Fruit fly (Drosophila melanogaster) whole organism, prepupa: ENCODE measurements around the gene CG18744.

Experiments used
- CG10631 ChIP-seq: fragments of 200-800 bp; sonication (Bioruptor generic); optimal IDR thresholded peaks from 2 replicates; lab custom pipeline; 2016; ENCODE audit warnings: missing biosample characterization, missing genetic modification characterization
- CG10669 ChIP-seq: fragments of 200-800 bp; sonication (Bioruptor generic); optimal IDR thresholded peaks from 3 replicates; lab custom pipeline; 2018; ENCODE audit warnings: missing biosample characterization, mild to moderate bottlenecking, missing genetic modification characterization, moderate library complexity
- CG11294 ChIP-seq: fragments of 200-800 bp; sonication (Bioruptor generic); IDR thresholded peaks from 2 replicates; pipeline ENCODE4 v1.3.6; 2022; ENCODE audit warnings: missing biosample characterization, missing genetic modification characterization
- CG11902 ChIP-seq: fragments of 200-800 bp; sonication (Bioruptor generic); optimal IDR thresholded peaks from 3 replicates; lab custom pipeline; 2016; ENCODE audit warnings: missing biosample characterization, missing genetic modification characterization
- CG15336 ChIP-seq: fragments of 200-800 bp; sonication (Bioruptor generic); IDR thresholded peaks from 2 replicates; pipeline ENCODE4 v1.3.6; 2022; ENCODE audit warnings: missing biosample characterization, missing genetic modification characterization
- CG1621 ChIP-seq: fragments of 200-800 bp; sonication (Bioruptor generic); optimal IDR thresholded peaks from 3 replicates; lab custom pipeline; 2018; ENCODE audit warnings: missing biosample characterization, mild to moderate bottlenecking, missing genetic modification characterization
- CG31627 ChIP-seq: fragments of 200-800 bp; sonication (Bioruptor generic); optimal IDR thresholded peaks from 3 replicates; lab custom pipeline; 2016; ENCODE audit warnings: missing biosample characterization, missing genetic modification characterization
- CG32006 ChIP-seq: fragments of 200-800 bp; sonication (Bioruptor generic); optimal IDR thresholded peaks from 3 replicates; lab custom pipeline; 2017; ENCODE audit warnings: missing biosample characterization, mild to moderate bottlenecking, missing genetic modification characterization
- CG34406 ChIP-seq: fragments of 200-800 bp; sonication (Bioruptor generic); optimal IDR thresholded peaks from 3 replicates; lab custom pipeline; 2016; ENCODE audit warnings: missing biosample characterization, missing genetic modification characterization
- CG4318 ChIP-seq: fragments of 200-800 bp; sonication (Bioruptor generic); optimal IDR thresholded peaks from 3 replicates; lab custom pipeline; 2017; ENCODE audit warnings: missing biosample characterization, mild to moderate bottlenecking, missing genetic modification characterization
- CG6276 ChIP-seq: fragments of 200-800 bp; sonication (Bioruptor generic); optimal IDR thresholded peaks from 2 replicates; lab custom pipeline; 2017; ENCODE audit warnings: missing biosample characterization, mild to moderate bottlenecking, missing genetic modification characterization
- CG6854 ChIP-seq: fragments of 200-800 bp; sonication (Bioruptor generic); optimal IDR thresholded peaks from 2 replicates; lab custom pipeline; 2017; ENCODE audit warnings: missing biosample characterization, mild to moderate bottlenecking, missing genetic modification characterization
- CG7368 ChIP-seq: fragments of 200-800 bp; sonication (Bioruptor generic); optimal IDR thresholded peaks from 3 replicates; lab custom pipeline; 2016; ENCODE audit warnings: missing biosample characterization, missing genetic modification characterization
- CG8119 ChIP-seq: fragments of 200-800 bp; sonication (Bioruptor generic); IDR thresholded peaks from 3 replicates; pipeline ENCODE4 v1.3.6; 2022; ENCODE audit warnings: missing biosample characterization, missing genetic modification characterization
- CG8319 ChIP-seq: fragments of 200-800 bp; sonication (Bioruptor generic); optimal IDR thresholded peaks from 3 replicates; lab custom pipeline; 2016; ENCODE audit warnings: missing biosample characterization, missing genetic modification characterization
- CG8632 ChIP-seq: fragments of 200-800 bp; sonication (Bioruptor generic); optimal IDR thresholded peaks from 3 replicates; lab custom pipeline; 2016; ENCODE audit warnings: missing biosample characterization, missing genetic modification characterization
- CG9139 ChIP-seq: fragments of 200-800 bp; sonication (Bioruptor generic); optimal IDR thresholded peaks from 3 replicates; lab custom pipeline; 2017; ENCODE audit warnings: missing biosample characterization, mild to moderate bottlenecking, missing genetic modification characterization
- Eip78C ChIP-seq: fragments of 200-800 bp; sonication (Bioruptor generic); peaks from one replicate; lab custom pipeline; 2016; ENCODE audit warnings: missing biosample characterization, missing genetic modification characterization
- Eip93F ChIP-seq: fragments of 200-800 bp; sonication (Bioruptor generic); optimal IDR thresholded peaks from 2 replicates; lab custom pipeline; 2016; ENCODE audit warnings: missing biosample characterization, mild to moderate bottlenecking, missing genetic modification characterization
- Ets21C ChIP-seq: fragments of 200-800 bp; sonication (Bioruptor generic); optimal IDR thresholded peaks from 3 replicates; lab custom pipeline; 2016; ENCODE audit warnings: missing biosample characterization, missing genetic modification characterization
- Lpt ChIP-seq: fragments of 200-800 bp; sonication (Bioruptor generic); optimal IDR thresholded peaks from 3 replicates; lab custom pipeline; 2016; ENCODE audit warnings: missing biosample characterization, missing genetic modification characterization
- OdsH ChIP-seq: fragments of 200-800 bp; sonication (Bioruptor generic); optimal IDR thresholded peaks from 3 replicates; lab custom pipeline; 2016; ENCODE audit warnings: missing biosample characterization, missing genetic modification characterization
- Sox102F ChIP-seq: fragments of 200-800 bp; sonication (Bioruptor generic); optimal IDR thresholded peaks from 2 replicates; lab custom pipeline; 2016; ENCODE audit warnings: missing biosample characterization, mild to moderate bottlenecking, missing genetic modification characterization
- Sox14 ChIP-seq: fragments of 200-800 bp; sonication (Bioruptor generic); optimal IDR thresholded peaks from 3 replicates; lab custom pipeline; 2016; ENCODE audit warnings: missing biosample characterization, missing genetic modification characterization
- achi ChIP-seq: fragments of 200-800 bp; sonication (Bioruptor generic); optimal IDR thresholded peaks from 3 replicates; lab custom pipeline; 2016; ENCODE audit warnings: missing biosample characterization, missing genetic modification characterization
- acj6 ChIP-seq: fragments of 200-800 bp; sonication (Bioruptor generic); optimal IDR thresholded peaks from 3 replicates; lab custom pipeline; 2016; ENCODE audit warnings: missing biosample characterization, missing genetic modification characterization
- cyc ChIP-seq: fragments of 200-800 bp; sonication (Bioruptor generic); optimal IDR thresholded peaks from 3 replicates; lab custom pipeline; 2016; ENCODE audit warnings: missing biosample characterization, missing genetic modification characterization
- dac ChIP-seq: fragments of 200-800 bp; sonication (Bioruptor generic); optimal IDR thresholded peaks from 2 replicates; lab custom pipeline; 2017; ENCODE audit warnings: missing biosample characterization, mild to moderate bottlenecking, missing genetic modification characterization
- eg ChIP-seq: fragments of 200-800 bp; sonication (Bioruptor generic); IDR thresholded peaks from 3 replicates; pipeline ENCODE4 v1.3.6; 2022; ENCODE audit warnings: missing biosample characterization, missing genetic modification characterization
- esn ChIP-seq: fragments of 200-800 bp; sonication (Bioruptor generic); optimal IDR thresholded peaks from 2 replicates; lab custom pipeline; 2016; ENCODE audit warnings: missing biosample characterization, mild to moderate bottlenecking, missing genetic modification characterization, moderate library complexity
- fkh ChIP-seq: fragments of 200-800 bp; sonication (Bioruptor generic); optimal IDR thresholded peaks from 3 replicates; lab custom pipeline; 2017; ENCODE audit warnings: missing biosample characterization, mild to moderate bottlenecking, missing genetic modification characterization, moderate library complexity
- lz ChIP-seq: fragments of 200-800 bp; sonication (Bioruptor generic); optimal IDR thresholded peaks from 3 replicates; lab custom pipeline; 2016; ENCODE audit warnings: missing biosample characterization, missing genetic modification characterization
- salr ChIP-seq, 2 experiments: fragments of 200-800 bp; sonication (Bioruptor generic); optimal IDR thresholded peaks; 3 replicates each; lab custom pipeline; 2016 to 2018; ENCODE audit warnings: missing biosample characterization in 2 of 2, missing genetic modification characterization in 2 of 2, mild to moderate bottlenecking in 1 of 2
- svp ChIP-seq: fragments of 200-800 bp; sonication (Bioruptor generic); peaks from one replicate; lab custom pipeline; 2016; ENCODE audit warnings: missing biosample characterization, missing genetic modification characterization
- topi ChIP-seq: fragments of 200-800 bp; sonication (Bioruptor generic); optimal IDR thresholded peaks from 3 replicates; lab custom pipeline; 2016; ENCODE audit warnings: missing biosample characterization, missing genetic modification characterization
- vri ChIP-seq: fragments of 200-800 bp; sonication (Bioruptor generic); optimal IDR thresholded peaks from 3 replicates; lab custom pipeline; 2016; ENCODE audit warnings: missing biosample characterization, mild to moderate bottlenecking, missing genetic modification characterization

The CG18744 gene

DNA sequence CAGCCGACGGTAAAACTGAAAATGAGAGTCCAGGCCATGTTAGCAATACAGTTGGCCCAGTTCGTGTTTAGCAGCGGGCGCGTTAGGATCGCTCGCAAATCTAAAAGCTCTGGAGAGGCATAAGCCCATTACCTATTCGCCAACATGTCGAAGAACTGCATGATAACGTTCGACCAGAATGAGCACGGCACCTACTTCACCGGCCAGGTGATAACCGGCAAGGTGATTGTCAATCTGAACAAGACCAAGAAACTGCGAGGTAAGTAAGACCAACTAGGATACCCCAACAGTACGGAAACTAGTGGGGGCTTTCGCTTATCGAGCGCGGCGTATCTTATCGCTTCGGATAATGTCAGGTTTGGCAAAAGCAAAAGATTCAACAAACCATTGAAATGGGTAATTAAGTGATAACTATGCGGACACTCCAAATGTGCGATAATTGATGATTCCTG, 8.0 kb downstream of the CG18744 start, which contains the start of gene CG10086:
Gene CG10086, plus strand, starts transcription at position 51 of the 452 bp plus-strand sequence.
- TF ChIP-seq Ets21C (GFP tag; lab: Kevin White, UChicago) (no peak), vri (peak; percentile 9)
- TF ChIP-seq, all 60 proteins: peak for 1

DNA sequence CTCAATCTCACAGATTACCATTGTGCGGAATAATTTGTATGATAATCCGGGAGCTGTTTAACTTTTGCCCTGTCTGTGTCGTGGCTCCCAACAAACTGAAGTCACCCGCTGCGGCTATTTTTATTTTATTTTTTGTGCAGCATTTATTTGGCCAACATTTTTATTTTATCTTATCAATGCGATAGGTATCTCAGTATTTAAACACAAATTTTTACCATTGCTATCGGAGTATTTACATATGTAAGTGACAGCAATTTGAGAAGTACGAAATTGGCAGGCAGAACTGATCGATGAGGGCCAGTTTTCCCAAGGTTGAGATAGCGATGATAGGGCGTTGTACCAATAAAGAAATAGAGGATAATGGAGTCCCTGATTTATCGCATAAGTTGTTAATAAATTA, 8.5 kb downstream of the CG18744 start, which contains the start of gene CG18746:
Gene CG18746, minus strand, starts transcription at position 101 of the 400 bp plus-strand sequence.
- TF ChIP-seq Sox14 (GFP tag; lab: Kevin White, UChicago) (no peak), CG1621 (tag; lab: Kevin White, UChicago) (no peak), acj6 (GFP tag; lab: Kevin White, UChicago) (no peak), CG6854 (no peak), CG10631 (GFP tag; lab: Kevin White, UChicago) (no peak), topi (GFP tag; lab: Kevin White, UChicago) (no peak), cyc (GFP tag; lab: Kevin White, UChicago) (no peak), CG11902 (GFP tag; lab: Kevin White, UChicago) (no peak), CG34406 (no peak), CG9139 (GFP tag; lab: Kevin White, UChicago) (no peak), Sox102F (GFP tag; lab: Kevin White, UChicago) (no peak), lz (no peak), CG32006 (GFP tag; lab: Kevin White, UChicago) (no peak), CG6276 (no peak), salr (GFP tag; optimal IDR thresholded peaks at IDR 0.05; lab: Kevin White, UChicago) (no peak), CG31627 (GFP tag; lab: Kevin White, UChicago) (no peak), achi (GFP tag; lab: Kevin White, UChicago) (no peak), CG8119 (no peak), CG10669 (GFP tag; lab: Kevin White, UChicago) (no peak)

DNA sequence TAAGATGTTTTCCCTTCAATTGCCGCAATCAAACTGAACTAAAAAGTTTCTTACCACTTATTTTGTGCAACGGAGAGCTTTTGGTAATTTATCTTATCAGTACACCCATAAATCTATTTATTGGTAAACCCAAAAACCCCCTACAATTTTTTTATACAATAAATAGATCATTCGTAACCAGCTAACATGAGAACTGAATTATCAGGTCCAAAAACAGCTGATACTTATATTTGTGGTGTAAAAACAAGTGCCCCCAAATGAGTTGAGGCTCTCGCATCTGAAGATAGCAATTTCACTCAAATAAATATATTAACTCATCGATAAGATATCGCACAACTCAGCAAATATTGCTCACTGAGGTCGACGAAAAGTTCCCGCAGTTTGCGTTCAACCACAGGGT, 10.7 kb downstream of the CG18744 start, which contains the start of gene CG18748:
Gene CG18748, minus strand, starts transcription at position 25 of the 400 bp plus-strand sequence.
- TF ChIP-seq dac, result no peak
- no peak for TF ChIP-seq Lpt (GFP tag; lab: Kevin White, UChicago)
- TF ChIP-seq lz, result no peak
- no peak for TF ChIP-seq CG11902 (GFP tag; lab: Kevin White, UChicago)
- no peak for TF ChIP-seq CG8319 (GFP tag; lab: Kevin White, UChicago)
- TF ChIP-seq CG1621 (tag; lab: Kevin White, UChicago), result no peak
- TF ChIP-seq CG7368 (GFP tag; lab: Kevin White, UChicago), result no peak
- no peak for TF ChIP-seq CG11294 (GFP tag; lab: Robert Waterston, UW)
- TF ChIP-seq Eip78C (GFP tag; lab: Kevin White, UChicago), result no peak
- TF ChIP-seq eg, result no peak
- TF ChIP-seq Ets21C (GFP tag; lab: Kevin White, UChicago), result no peak
- no peak for TF ChIP-seq CG4318
- TF ChIP-seq esn (GFP tag; lab: Kevin White, UChicago), result no peak
- no peak for TF ChIP-seq Eip93F (GFP tag; lab: Kevin White, UChicago)
- TF ChIP-seq OdsH (GFP tag; lab: Kevin White, UChicago), result no peak
- TF ChIP-seq fkh, result peak; percentile 2
- TF ChIP-seq acj6 (GFP tag; lab: Kevin White, UChicago), result no peak
- TF ChIP-seq svp (GFP tag; lab: Kevin White, UChicago), result peak; percentile 85
- no peak for TF ChIP-seq CG8632 (GFP tag; lab: Kevin White, UChicago)
- TF ChIP-seq topi (GFP tag; lab: Kevin White, UChicago), result no peak
- TF ChIP-seq vri, result peak; percentile 73
- no peak for TF ChIP-seq CG15336 (GFP tag; lab: Robert Waterston, UW)
- TF ChIP-seq Sox102F (GFP tag; lab: Kevin White, UChicago), result no peak

DNA sequence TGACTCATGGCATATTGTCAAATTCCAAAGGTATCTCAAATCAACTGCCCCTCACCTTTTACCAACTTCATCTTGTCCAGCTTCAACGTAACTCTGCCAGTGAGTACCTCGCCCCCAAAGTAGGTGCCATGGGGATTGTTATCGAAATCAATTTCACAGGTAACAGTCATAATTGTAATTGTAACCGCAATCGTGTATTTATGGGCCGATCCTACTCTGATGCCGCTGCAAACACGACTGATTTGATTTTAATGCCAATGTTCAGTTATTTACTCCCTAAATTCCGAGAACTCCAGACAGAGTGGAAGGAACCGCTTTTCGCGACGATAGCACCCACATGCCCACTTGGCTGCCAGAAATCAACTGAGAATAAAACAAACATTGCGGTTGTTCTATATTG, 12.8 kb downstream of the CG18744 start, which contains the start of gene CG18745:
Gene CG18745, minus strand, starts transcription at position 336 of the 400 bp plus-strand sequence.
- TF ChIP-seq lz, result no peak
- peak; percentile 57 for TF ChIP-seq vri
- peak; percentile 14 for TF ChIP-seq fkh
